Fruit fly (Drosophila melanogaster): ENCODE results near the gene Nufip.

Nufip gene

dm6 chr3L:18771095-18772013 is 23.2 kb upstream of the Nufip start (continued):
- TF ChIP-seq CG1832 (GFP tag; optimal IDR thresholded peaks at IDR 0.05) (peak; percentile 87), CG4424 (GFP tag; optimal IDR thresholded peaks at IDR 0.05) (no peak), crol (GFP tag; IDR thresholded peaks at IDR 0.05) (peak; percentile 96), abd-A (tag; optimal IDR thresholded peaks at IDR 0.05) (peak; percentile 99), CG7839 (tag; optimal IDR thresholded peaks at IDR 0.05) (no peak), usp (GFP tag; optimal IDR thresholded peaks at IDR 0.05) (no peak), CG3995 (GFP tag; optimal IDR thresholded peaks at IDR 0.05) (no peak), PHDP (tag; optimal IDR thresholded peaks at IDR 0.05) (no peak), sens (GFP tag) (peak; percentile 89), CG18011 (GFP tag; optimal IDR thresholded peaks at IDR 0.05) (no peak), az2 (GFP tag; optimal IDR thresholded peaks at IDR 0.05) (no peak), CG8281 (tag; optimal IDR thresholded peaks at IDR 0.05) (peak; percentile 0), fd64A (GFP tag; optimal IDR thresholded peaks at IDR 0.05) (peak; percentile 55), CG10543 (GFP tag; optimal IDR thresholded peaks at IDR 0.05) (no peak), bigmax (GFP tag; optimal IDR thresholded peaks at IDR 0.05) (no peak), Optix (GFP tag; IDR thresholded peaks at IDR 0.05) (peak; percentile 18; the same call in 1 of the 3 replicates), en (GFP tag; optimal IDR thresholded peaks at IDR 0.05) (no peak), nom (GFP tag; optimal IDR thresholded peaks at IDR 0.05) (peak; percentile 82), Mrtf (GFP tag; IDR thresholded peaks at IDR 0.05) (no peak), tin (GFP tag; optimal IDR thresholded peaks at IDR 0.05) (no peak), CG12155 (GFP tag; optimal IDR thresholded peaks at IDR 0.05) (no peak), jumu (GFP tag; optimal IDR thresholded peaks at IDR 0.05) (no peak), gt (GFP tag; IDR thresholded peaks at IDR 0.05) (no peak), org-1 (GFP tag; optimal IDR thresholded peaks at IDR 0.05) (no peak), pum (GFP tag; optimal IDR thresholded peaks at IDR 0.05) (no peak), CG17361 (GFP tag; IDR thresholded peaks at IDR 0.05) (no peak; the same call in 2 of the 3 replicates), Vsx1 (GFP tag; optimal IDR thresholded peaks at IDR 0.05) (no peak), CG14050 (GFP tag; IDR thresholded peaks at IDR 0.05) (no peak), gfzf (GFP tag; optimal IDR thresholded peaks at IDR 0.05) (no peak), slbo (GFP tag; IDR thresholded peaks at IDR 0.05) (peak; percentile 47), CG4854 (GFP tag; optimal IDR thresholded peaks at IDR 0.05) (no peak), CG12104 (GFP tag; optimal IDR thresholded peaks at IDR 0.05) (peak; percentile 25), psq (GFP tag; optimal IDR thresholded peaks at IDR 0.05) (peak; percentile 26), CG7963 (GFP tag; IDR thresholded peaks at IDR 0.05; ENCODE audit: partially characterized antibody) (no peak), sr (GFP tag; IDR thresholded peaks at IDR 0.05) (peak; percentile 63), CG11696 (GFP tag; IDR thresholded peaks at IDR 0.05) (peak; percentile 32; the same call in 1 of the 2 replicates), HLHmδ (GFP tag; optimal IDR thresholded peaks at IDR 0.05) (peak; percentile 71), gsb-n (tag; optimal IDR thresholded peaks at IDR 0.05) (peak; percentile 33), HLH3B (GFP tag; IDR thresholded peaks at IDR 0.05) (no peak), Kr (GFP tag; optimal IDR thresholded peaks at IDR 0.05) (peak; percentile 36), kah (GFP tag; optimal IDR thresholded peaks at IDR 0.05) (peak; percentile 3), CG15479 (GFP tag; optimal IDR thresholded peaks at IDR 0.05) (no peak), CG10654 (GFP tag; optimal IDR thresholded peaks at IDR 0.05) (no peak), CG11560 (tag; IDR thresholded peaks at IDR 0.05) (no peak), CG17829 (tag; optimal IDR thresholded peaks at IDR 0.05) (no peak), E2f1 (GFP tag; IDR thresholded peaks at IDR 0.05) (no peak), Usf (GFP tag; optimal IDR thresholded peaks at IDR 0.05) (no peak), CG9215 (GFP tag; IDR thresholded peaks at IDR 0.05) (no peak), CG3407 (GFP tag; optimal IDR thresholded peaks at IDR 0.05) (no peak), Jarid2 (GFP tag; optimal IDR thresholded peaks at IDR 0.05) (no peak)

All from whole organism, embryonic.